Fruit fly (Drosophila melanogaster) whole organism, larva: ENCODE data around the gene CG32191.
A peak's percentile ranks its signal among the peaks of the same experiment; 100 is the strongest.
"Not testable (repeated sequence)": the region's sequence is repeated elsewhere in the genome, so short reads cannot be mapped to it uniquely, and the experiment has no call there.

Source experiments
- noc ChIP-seq: fragments of 200-800 bp; sonication (Bioruptor generic); optimal IDR thresholded peaks from 3 replicates; lab custom pipeline; 2019; ENCODE audit warnings: missing biosample characterization, mild to moderate bottlenecking, missing genetic modification characterization, moderate library complexity

The CG32191 gene

dm6 chr3L:17808597-17809213 lies at the start of gene CG32191:
Gene CG32191, minus strand, starts transcription at chr3L:17809146.
- TF ChIP-seq noc (tag; lab: Kevin White, UChicago): no peak

dm6 chr3L:17858174-17858573 lies 49.2 kb upstream of the CG32191 start, which contains the start of gene CG34002:
Gene CG34002, plus strand, starts transcription at chr3L:17858474.
- not testable (repeated sequence) for TF ChIP-seq noc (tag; lab: Kevin White, UChicago)

dm6 chr3L:17856655-17857479 lies 47.9 kb upstream of the CG32191 start, which contains the start of gene CG5535:
Gene CG5535, minus strand, starts transcription at chr3L:17856794.
- peak; percentile 94 for TF ChIP-seq noc (tag; lab: Kevin White, UChicago)

dm6 chr3L:17849517-17849916 lies 40.6 kb upstream of the CG32191 start, which contains the start of gene TrpRS-m:
Gene TrpRS-m, plus strand, starts transcription at chr3L:17849727.
- TF ChIP-seq noc (tag; lab: Kevin White, UChicago): no peak

- no peak for TF ChIP-seq noc (tag; lab: Kevin White, UChicago)
Measured at dm6 chr3L:17846982-17847355, 38.0 kb upstream of the CG32191 start.

dm6 chr3L:17846169-17846981 lies 37.4 kb upstream of the CG32191 start, which contains the start of the genes MED19 and CG7430:
Gene MED19, minus strand, starts transcription at chr3L:17846501.
Gene CG7430, plus strand, starts transcription at chr3L:17846916.
- TF ChIP-seq noc (tag; lab: Kevin White, UChicago): peak; percentile 68

- no peak for TF ChIP-seq noc (tag; lab: Kevin White, UChicago)
Measured at dm6 chr3L:17842892-17843703, 34.2 kb upstream of the CG32191 start, which contains the start of gene CG5567. Gene CG5567, minus strand, starts transcription at chr3L:17843544.

- TF ChIP-seq noc (tag; lab: Kevin White, UChicago): peak; percentile 60
Measured at dm6 chr3L:17841085-17841606, 32.2 kb upstream of the CG32191 start, which contains the start of gene CG5577. Gene CG5577, minus strand, starts transcription at chr3L:17841427.

dm6 chr3L:17835074-17835473 lies 26.1 kb upstream of the CG32191 start, which contains the start of gene CG32189:
Gene CG32189, minus strand, starts transcription at chr3L:17835174.
- TF ChIP-seq noc (tag; lab: Kevin White, UChicago): no peak

- no peak for TF ChIP-seq noc (tag; lab: Kevin White, UChicago)
Measured at dm6 chr3L:17833525-17833924, 24.6 kb upstream of the CG32191 start, which contains the start of gene CG32188. Gene CG32188, minus strand, starts transcription at chr3L:17833625.

- TF ChIP-seq noc (tag; lab: Kevin White, UChicago): no peak
Measured at dm6 chr3L:17822784-17823383, 13.9 kb upstream of the CG32191 start, which contains the start of the genes Ir75c and Grd. Gene Ir75c, minus strand, starts transcription at chr3L:17822834. Gene Grd, plus strand, starts transcription at chr3L:17823333.

dm6 chr3L:17820093-17820492 lies 11.1 kb upstream of the CG32191 start, which contains the start of gene Ir75b:
Gene Ir75b, minus strand, starts transcription at chr3L:17820193.
- TF ChIP-seq noc (tag; lab: Kevin White, UChicago): no peak

dm6 chr3L:17817821-17818220 lies 8.9 kb upstream of the CG32191 start, which contains the start of gene Ir75a:
Gene Ir75a, minus strand, starts transcription at chr3L:17817921.
- TF ChIP-seq noc (tag; lab: Kevin White, UChicago): no peak
